In genomic region chrX:489635-490105, ce11 we compare ENCODE assay signal across 2 worm cellular contexts.
TF ChIP-seq lines count a peak whose summit lies in the region.

TSS of gene egl-17 (plus strand) at chrX:489685.

TF ChIP-seq in whole organism, L1 larva, 84 proteins besides CTCF, POLR2A, EP300 and RAD21 (continued from another document):
- TF ChIP-seq mdl-1 (tag; optimal IDR thresholded peaks at IDR 0.05; lab: Kevin White, UChicago): peak in 1 of 2 experiments; percentile 54
- TF ChIP-seq ceh-63 (GFP tag; optimal IDR thresholded peaks at IDR 0.05; lab: Kevin White, UChicago): no peak
- peak; percentile 45 for TF ChIP-seq tbx-2 (tag; optimal IDR thresholded peaks at IDR 0.05; lab: Kevin White, UChicago)
- TF ChIP-seq elt-2 (tag; optimal IDR thresholded peaks at IDR 0.05; lab: Kevin White, UChicago): peak; percentile 36
- TF ChIP-seq Y116A8C.19 (tag; optimal IDR thresholded peaks at IDR 0.05; lab: Kevin White, UChicago; ENCODE audit: borderline replicate concordance): no peak
- peak in 2 of 3 experiments; percentile 28 to 29 for TF ChIP-seq dpl-1 (GFP tag; optimal IDR thresholded peaks at IDR 0.05; lab: Kevin White, UChicago)
- no peak for TF ChIP-seq pqm-1 (tag; optimal IDR thresholded peaks at IDR 0.05; lab: Kevin White, UChicago)
- TF ChIP-seq nhr-11 (tag; optimal IDR thresholded peaks at IDR 0.05; lab: Kevin White, UChicago): no peak
- no peak for TF ChIP-seq egl-27 (tag; optimal IDR thresholded peaks at IDR 0.05; lab: Kevin White, UChicago)
- TF ChIP-seq vab-15 (tag; optimal IDR thresholded peaks at IDR 0.05; lab: Kevin White, UChicago): peak; percentile 44
- TF ChIP-seq nhr-20 (tag; optimal IDR thresholded peaks at IDR 0.05; lab: Kevin White, UChicago): peak; percentile 53
- TF ChIP-seq fkh-10 (GFP tag; optimal IDR thresholded peaks at IDR 0.05; lab: Kevin White, UChicago): peak; percentile 37
- TF ChIP-seq egl-13 (tag; optimal IDR thresholded peaks at IDR 0.05; lab: Kevin White, UChicago): no peak
- peak; percentile 49 for TF ChIP-seq jun-1 (tag; optimal IDR thresholded peaks at IDR 0.05; lab: Kevin White, UChicago)
- TF ChIP-seq C16A3.4 (tag; optimal IDR thresholded peaks at IDR 0.05; lab: Kevin White, UChicago): peak; percentile 70
- no peak for TF ChIP-seq unc-86 (tag; optimal IDR thresholded peaks at IDR 0.05; lab: Kevin White, UChicago)
- peak; percentile 86 for TF ChIP-seq dsc-1 (tag; optimal IDR thresholded peaks at IDR 0.05; lab: Kevin White, UChicago)
- TF ChIP-seq nhr-19 (GFP tag; conservative IDR thresholded peaks at IDR 0.05; lab: Robert Waterston, UW): peak; percentile 73
- peak; percentile 86 for TF ChIP-seq snu-23 (GFP tag; optimal IDR thresholded peaks at IDR 0.05; lab: Kevin White, UChicago)
- no peak for TF ChIP-seq lin-15B (tag; optimal IDR thresholded peaks at IDR 0.05; lab: Kevin White, UChicago)
- TF ChIP-seq ceh-82 (tag; optimal IDR thresholded peaks at IDR 0.05; lab: Kevin White, UChicago): peak; percentile 32 to 72 (median 57)
- no peak for TF ChIP-seq lin-13 (GFP tag; optimal IDR thresholded peaks at IDR 0.05; lab: Kevin White, UChicago)

TF ChIP-seq in whole organism, young adult, 124 proteins besides CTCF, POLR2A, EP300 and RAD21 (continued from another document):
- TF ChIP-seq lin-35 (GFP tag; optimal IDR thresholded peaks at IDR 0.05; lab: Kevin White, UChicago) (peak in 1 of 3 experiments; percentile 79), lsl-1 (GFP tag; optimal IDR thresholded peaks at IDR 0.05; lab: Kevin White, UChicago) (peak; percentile 28), ekl-4 (GFP tag; IDR thresholded peaks at IDR 0.05; lab: Robert Waterston, UW) (peak; percentile 79; the same call in 1 of the 2 replicates), nhr-90 (tag; optimal IDR thresholded peaks at IDR 0.05; lab: Kevin White, UChicago) (peak; percentile 96), zfh-2 (GFP tag; conservative IDR thresholded peaks at IDR 0.05; lab: Robert Waterston, UW) (no peak; the same call in 1 of the 2 replicates), K11D2.4 (GFP tag; IDR thresholded peaks at IDR 0.05; lab: Robert Waterston, UW) (peak; percentile 66), athp-1 (tag; optimal IDR thresholded peaks at IDR 0.05; lab: Kevin White, UChicago) (peak; percentile 87), lir-1 (GFP tag; conservative IDR thresholded peaks at IDR 0.05; lab: Robert Waterston, UW) (peak; percentile 68), F23B12.7 (tag; optimal IDR thresholded peaks at IDR 0.05; lab: Kevin White, UChicago; ENCODE audit: insufficient read depth) (peak; percentile 78), madf-3 (GFP tag; IDR thresholded peaks at IDR 0.05; lab: Robert Waterston, UW) (no peak), die-1 (tag; optimal IDR thresholded peaks at IDR 0.05; lab: Kevin White, UChicago) (peak; percentile 94), ets-4 (GFP tag; optimal IDR thresholded peaks at IDR 0.05; lab: Kevin White, UChicago) (peak; percentile 75), bed-1 (GFP tag; IDR thresholded peaks at IDR 0.05; lab: Robert Waterston, UW) (0 out of 2 replicates have a peak, but pooled peaks have one; percentile 83), C17E4.6 (GFP tag; IDR thresholded peaks at IDR 0.05; lab: Robert Waterston, UW) (peak; percentile 64; the same call in 1 of the 2 replicates), unc-130 (GFP tag; optimal IDR thresholded peaks at IDR 0.05; lab: Kevin White, UChicago) (peak; percentile 58), dox-1 (GFP tag; IDR thresholded peaks at IDR 0.05; lab: Robert Waterston, UW) (peak; percentile 90), bed-2 (GFP tag; IDR thresholded peaks at IDR 0.05; lab: Robert Waterston, UW) (0 out of 2 replicates have a peak, but pooled peaks have one; percentile 71), T26A5.8 (tag; optimal IDR thresholded peaks at IDR 0.05; lab: Kevin White, UChicago) (peak; percentile 63), ztf-22 (GFP tag; optimal IDR thresholded peaks at IDR 0.05; lab: Kevin White, UChicago) (peak; percentile 52), nhr-120 (GFP tag; IDR thresholded peaks at IDR 0.05; lab: Robert Waterston, UW) (peak; percentile 59; the same call in 1 of the 2 replicates), madf-8 (GFP tag; conservative IDR thresholded peaks at IDR 0.05; lab: Robert Waterston, UW) (0 out of 2 replicates have a peak, but pooled peaks have one; percentile 9), dpl-1 (GFP tag; optimal IDR thresholded peaks at IDR 0.05; lab: Kevin White, UChicago) (no peak), hmg-1.2 (GFP tag; IDR thresholded peaks at IDR 0.05; lab: Robert Waterston, UW) (peak; percentile 86), snpc-4 (GFP tag; optimal IDR thresholded peaks at IDR 0.05; lab: Kevin White, UChicago) (peak; percentile 79), snpc-4 (tag; optimal IDR thresholded peaks at IDR 0.05; lab: Kevin White, UChicago) (peak; percentile 41 to 79 (median 75)), zim-3 (tag; optimal IDR thresholded peaks at IDR 0.05; lab: Kevin White, UChicago) (peak; percentile 84)
